Worm (Caenorhabditis elegans) whole organism, young adult: ENCODE results near the gene mboa-4.

Experiments used
- C06A6.2 ChIP-seq: fragments of 200-800 bp; sonication (Bioruptor generic); conservative IDR thresholded peaks from 2 replicates; pipeline ENCODE4 v1.3.6; 2022; ENCODE audit warnings: missing genetic modification characterization, missing compliant biosample characterization
- D2030.7 ChIP-seq: fragments of 200-800 bp; sonication (Bioruptor generic); IDR thresholded peaks from 2 replicates; pipeline ENCODE4 v1.3.6; 2022; ENCODE audit warnings: missing genetic modification reagents, missing genetic modification characterization, missing compliant biosample characterization
- F39B2.1 ChIP-seq: fragments of 200-800 bp; sonication (Bioruptor generic); IDR thresholded peaks from 2 replicates; pipeline ENCODE4 v1.3.6; 2022; ENCODE audit warnings: missing genetic modification reagents, missing genetic modification characterization, missing compliant biosample characterization
- F49E8.2 ChIP-seq: sonication (generic microtip); optimal IDR thresholded peaks from 3 replicates; lab custom pipeline; 2017; ENCODE audit warnings: missing genetic modification characterization, mild to moderate bottlenecking, missing compliant biosample characterization, antibody characterized with exemption, moderate library complexity; ENCODE audit not compliant: insufficient read depth
- F52B5.7 ChIP-seq: sonication (generic microtip); optimal IDR thresholded peaks from 2 replicates; lab custom pipeline; 2016; ENCODE audit warnings: mild to moderate bottlenecking, missing genetic modification characterization, missing compliant biosample characterization
- F57C9.4 ChIP-seq: sonication (generic microtip); optimal IDR thresholded peaks from 2 replicates; lab custom pipeline; 2017; ENCODE audit warnings: mild to moderate bottlenecking, missing genetic modification characterization, missing compliant biosample characterization
- T26A5.8 ChIP-seq: sonication (generic microtip); optimal IDR thresholded peaks from 2 replicates; lab custom pipeline; 2016; ENCODE audit warnings: missing genetic modification characterization, missing compliant biosample characterization
- Y67H2A.10 ChIP-seq: fragments of 200-800 bp; sonication (Bioruptor generic); conservative IDR thresholded peaks from 2 replicates; pipeline ENCODE4 v1.3.6; 2022; ENCODE audit warnings: missing genetic modification reagents, missing genetic modification characterization, missing compliant biosample characterization
- Y79H2A.3 ChIP-seq: fragments of 200-800 bp; sonication (Bioruptor generic); conservative IDR thresholded peaks from 2 replicates; pipeline ENCODE4 v1.3.6; 2022; ENCODE audit warnings: missing genetic modification reagents, missing genetic modification characterization, missing compliant biosample characterization
- ama-1 ChIP-seq, 3 experiments: fragments of 150-350 bp in 1 of 3; sonication (generic microtip) in 2 of 3; optimal IDR thresholded peaks; 2 replicates each; lab custom pipeline; 2014 to 2018; ENCODE audit warnings: missing biosample characterization in 2 of 3, missing genetic modification characterization in 2 of 3, missing genetic modification reagents in 2 of 3
- athp-1 ChIP-seq: sonication (generic microtip); optimal IDR thresholded peaks from 2 replicates; lab custom pipeline; 2017; ENCODE audit warnings: mild to moderate bottlenecking, missing genetic modification characterization, missing compliant biosample characterization
- bed-2 ChIP-seq: fragments of 200-800 bp; sonication (Bioruptor generic); IDR thresholded peaks from 2 replicates; pipeline ENCODE4 v1.3.6; 2022; ENCODE audit warnings: missing genetic modification reagents, missing genetic modification characterization, missing compliant biosample characterization
- ceh-100 ChIP-seq: fragments of 200-800 bp; sonication (Bioruptor generic); IDR thresholded peaks from 2 replicates; pipeline ENCODE4 v1.3.6; 2022; ENCODE audit warnings: missing genetic modification reagents, missing genetic modification characterization, missing compliant biosample characterization
- ceh-40 ChIP-seq: fragments of 200-800 bp; sonication (Bioruptor generic); IDR thresholded peaks from 2 replicates; pipeline ENCODE4 v1.3.6; 2022; ENCODE audit warnings: missing genetic modification characterization, missing compliant biosample characterization
- ceh-91 ChIP-seq: fragments of 200-800 bp; sonication (Bioruptor generic); IDR thresholded peaks from 2 replicates; pipeline ENCODE4 v1.3.6; 2022; ENCODE audit warnings: missing genetic modification reagents, missing genetic modification characterization, missing compliant biosample characterization
- chd-7 ChIP-seq: sonication (generic microtip); optimal IDR thresholded peaks from 2 replicates; lab custom pipeline; 2016; ENCODE audit warnings: mild to moderate bottlenecking, missing genetic modification characterization, moderate library complexity, missing compliant biosample characterization
- dox-1 ChIP-seq: fragments of 200-800 bp; sonication (Bioruptor generic); IDR thresholded peaks from 2 replicates; pipeline ENCODE4 v1.3.6; 2022; ENCODE audit warnings: missing genetic modification reagents, missing genetic modification characterization, missing compliant biosample characterization
- efl-1 ChIP-seq: fragments of 150-350 bp; optimal IDR thresholded peaks from 2 replicates; lab custom pipeline; 2014; ENCODE audit warnings: missing biosample characterization, missing genetic modification reagents, missing genetic modification characterization
- egl-44 ChIP-seq: fragments of 200-800 bp; sonication (Bioruptor generic); IDR thresholded peaks from 2 replicates; pipeline ENCODE4 v1.3.6; 2022; ENCODE audit warnings: missing genetic modification reagents, missing genetic modification characterization, missing compliant biosample characterization
- ekl-4 ChIP-seq: fragments of 200-800 bp; sonication (Bioruptor generic); IDR thresholded peaks from 2 replicates; pipeline ENCODE4 v1.3.6; 2022; ENCODE audit warnings: missing genetic modification reagents, missing genetic modification characterization, missing compliant biosample characterization
- gei-17 ChIP-seq: fragments of 200-800 bp; sonication (Bioruptor generic); optimal IDR thresholded peaks from 2 replicates; lab custom pipeline; 2018; ENCODE audit warnings: mild to moderate bottlenecking, missing genetic modification characterization, missing compliant biosample characterization
- hlh-12 ChIP-seq: sonication (generic microtip); optimal IDR thresholded peaks from 2 replicates; lab custom pipeline; 2016; ENCODE audit warnings: missing genetic modification characterization, missing compliant biosample characterization
- hrde-1 ChIP-seq: sonication (generic microtip); optimal IDR thresholded peaks from 2 replicates; lab custom pipeline; 2016; ENCODE audit warnings: missing genetic modification characterization, mild to moderate bottlenecking, missing compliant biosample characterization, moderate library complexity, missing genotype, missing genetic modification reagents, borderline replicate concordance
- hsf-1 ChIP-seq: fragments of 200-800 bp; sonication (Bioruptor generic); IDR thresholded peaks from 2 replicates; pipeline ENCODE4 v1.3.6; 2022; ENCODE audit warnings: missing genetic modification reagents, missing genetic modification characterization, missing compliant biosample characterization
- lin-40 ChIP-seq: sonication (generic microtip); optimal IDR thresholded peaks from 2 replicates; lab custom pipeline; 2016; ENCODE audit warnings: missing genetic modification characterization, mild to moderate bottlenecking, missing compliant biosample characterization, missing genotype, missing genetic modification reagents
- lsl-1 ChIP-seq: fragments of 200-800 bp; sonication (Bioruptor generic); optimal IDR thresholded peaks from 2 replicates; lab custom pipeline; 2018; ENCODE audit warnings: mild to moderate bottlenecking, missing genetic modification characterization, moderate library complexity, missing compliant biosample characterization
- madf-10 ChIP-seq: sonication (generic microtip); optimal IDR thresholded peaks from 2 replicates; lab custom pipeline; 2016; ENCODE audit warnings: mild to moderate bottlenecking, missing genetic modification characterization, missing compliant biosample characterization
- madf-6 ChIP-seq: fragments of 200-800 bp; sonication (Bioruptor generic); IDR thresholded peaks from 2 replicates; pipeline ENCODE4 v1.3.6; 2022; ENCODE audit warnings: missing genetic modification reagents, missing genetic modification characterization, missing compliant biosample characterization
- madf-8 ChIP-seq: fragments of 200-800 bp; sonication (Bioruptor generic); conservative IDR thresholded peaks from 2 replicates; pipeline ENCODE4 v1.3.6; 2022; ENCODE audit warnings: missing genetic modification reagents, missing genetic modification characterization, missing compliant biosample characterization
- nhr-120 ChIP-seq: fragments of 200-800 bp; sonication (Bioruptor generic); IDR thresholded peaks from 2 replicates; pipeline ENCODE4 v1.3.6; 2022; ENCODE audit warnings: missing genetic modification characterization, missing compliant biosample characterization
- nhr-27 ChIP-seq: fragments of 200-800 bp; sonication (Bioruptor generic); optimal IDR thresholded peaks from 2 replicates; lab custom pipeline; 2018; ENCODE audit warnings: mild to moderate bottlenecking, missing genetic modification characterization, moderate library complexity, missing compliant biosample characterization
- nhr-80 ChIP-seq: sonication (generic microtip); optimal IDR thresholded peaks from 2 replicates; lab custom pipeline; 2016; ENCODE audit warnings: missing genetic modification characterization, missing compliant biosample characterization
- nhr-90 ChIP-seq: sonication (generic microtip); optimal IDR thresholded peaks from 2 replicates; lab custom pipeline; 2016; ENCODE audit warnings: missing genotype, mild to moderate bottlenecking, missing genetic modification characterization, missing compliant biosample characterization
- pha-4 ChIP-seq: fragments of 150-350 bp; sonication (generic microtip); optimal IDR thresholded peaks from 2 replicates; lab custom pipeline; 2014; ENCODE audit warnings: missing biosample characterization, missing genetic modification reagents, missing genetic modification characterization
- sea-2 ChIP-seq: fragments of 200-800 bp; sonication (Bioruptor generic); IDR thresholded peaks from 2 replicates; pipeline ENCODE4 v1.3.6; 2022; ENCODE audit warnings: missing genetic modification characterization, missing compliant biosample characterization
- snpc-1.1 ChIP-seq: sonication (generic microtip); optimal IDR thresholded peaks from 2 replicates; lab custom pipeline; 2017; ENCODE audit warnings: missing genetic modification characterization, mild to moderate bottlenecking, missing compliant biosample characterization, antibody characterized with exemption, moderate library complexity, missing genotype, missing genetic modification reagents; ENCODE audit not compliant: insufficient read depth
- snpc-4 ChIP-seq, 5 experiments: fragments of 150-350 bp in 1 of 5; sonication (generic microtip) in 4 of 5; optimal IDR thresholded peaks; 2 replicates each; lab custom pipeline; 2014 to 2018; ENCODE audit warnings: missing genetic modification characterization in 5 of 5, missing biosample characterization in 3 of 5, antibody characterized with exemption in 2 of 5, mild to moderate bottlenecking in 2 of 5, missing compliant biosample characterization in 2 of 5, missing genotype in 2 of 5, moderate library complexity in 2 of 5, missing genetic modification reagents in 1 of 5
- unc-130 ChIP-seq: sonication (generic microtip); optimal IDR thresholded peaks from 2 replicates; lab custom pipeline; 2016; ENCODE audit warnings: missing genetic modification reagents, missing genetic modification characterization, missing compliant biosample characterization
- unc-62 ChIP-seq: fragments of 150-350 bp; optimal IDR thresholded peaks from 2 replicates; lab custom pipeline; 2014; ENCODE audit warnings: missing biosample characterization, missing genetic modification reagents, missing genetic modification characterization
- xnd-1 ChIP-seq: sonication (generic microtip); optimal IDR thresholded peaks from 2 replicates; lab custom pipeline; 2016; ENCODE audit warnings: missing genotype, missing genetic modification reagents, missing genetic modification characterization, missing compliant biosample characterization
- ztf-28 ChIP-seq: fragments of 200-800 bp; sonication (Bioruptor generic); IDR thresholded peaks from 2 replicates; pipeline ENCODE4 v1.3.6; 2022; ENCODE audit warnings: missing genetic modification reagents, missing genetic modification characterization, missing compliant biosample characterization
- ztf-3 ChIP-seq: fragments of 200-800 bp; sonication (Bioruptor generic); optimal IDR thresholded peaks from 2 replicates; lab custom pipeline; 2018; ENCODE audit warnings: mild to moderate bottlenecking, missing genetic modification characterization, missing compliant biosample characterization

The mboa-4 gene

DNA sequence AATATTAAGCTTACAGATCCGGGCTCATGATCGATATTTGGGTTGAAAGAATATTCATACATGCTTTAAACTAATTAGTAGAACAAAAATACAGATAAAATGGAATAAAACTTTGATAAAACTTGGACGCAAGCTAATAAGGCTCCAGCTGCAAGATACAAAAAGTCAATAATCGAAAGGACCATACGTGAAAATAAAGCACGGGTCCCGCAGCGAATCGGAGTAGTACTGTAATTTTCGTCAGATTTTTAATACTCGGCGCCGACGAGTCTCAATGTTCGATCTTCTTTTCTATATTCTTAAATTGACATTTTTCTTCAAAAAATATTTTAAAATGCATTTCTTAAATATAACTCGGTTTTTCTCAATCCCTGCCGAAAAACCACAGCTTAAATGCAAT, 35.1 kb downstream of the mboa-4 start, which contains the start of gene spo-11 (continued):
- TF ChIP-seq lsl-1 (GFP tag; lab: Kevin White, UChicago), result peak; percentile 94
- TF ChIP-seq nhr-80 (tag; lab: Kevin White, UChicago), result no peak
- no peak for TF ChIP-seq F52B5.7
- no peak for TF ChIP-seq ceh-40 (GFP tag; lab: Robert Waterston, UW)
- peak; percentile 5 for TF ChIP-seq efl-1
- TF ChIP-seq ceh-91 (GFP tag; lab: Robert Waterston, UW), result 0 out of 2 replicates have a peak, but pooled peaks have one; percentile 36

DNA sequence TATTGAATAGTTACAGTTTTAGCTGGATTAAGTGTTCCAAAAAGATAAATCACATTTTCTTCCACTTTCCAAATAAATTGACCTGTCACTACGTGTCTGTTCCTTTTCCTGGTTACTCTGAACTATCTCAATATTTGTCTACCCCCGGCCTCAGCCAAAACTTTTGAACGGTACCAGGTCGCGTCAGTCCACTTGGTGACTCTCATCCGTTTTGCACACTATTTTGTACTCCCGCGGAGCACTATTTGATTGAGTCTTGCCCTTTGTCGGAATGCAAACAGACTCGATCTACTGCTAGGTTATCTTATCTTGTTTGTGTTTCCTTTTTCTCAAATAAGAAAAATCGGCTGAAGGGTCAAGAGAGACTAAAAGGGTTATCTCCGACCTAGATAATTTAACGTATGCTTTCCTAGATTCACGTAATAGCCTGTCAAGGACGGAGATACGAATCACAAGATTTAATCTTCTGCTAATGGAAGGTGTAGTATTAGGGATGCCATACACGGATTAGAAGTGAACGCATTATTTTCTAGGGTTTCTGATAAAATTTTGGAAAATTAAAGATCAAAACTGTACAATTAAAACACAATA, 39.7 kb downstream of the mboa-4 start:
- TF ChIP-seq F49E8.2 (tag; lab: Kevin White, UChicago), result no peak
- no peak for TF ChIP-seq ztf-3
- peak; percentile 5 for TF ChIP-seq ama-1 (optimal IDR thresholded peaks at IDR 0.05; lab: Kevin White, UChicago)
- no peak for TF ChIP-seq ama-1 (GFP tag; optimal IDR thresholded peaks at IDR 0.05; lab: Kevin White, UChicago)

DNA sequence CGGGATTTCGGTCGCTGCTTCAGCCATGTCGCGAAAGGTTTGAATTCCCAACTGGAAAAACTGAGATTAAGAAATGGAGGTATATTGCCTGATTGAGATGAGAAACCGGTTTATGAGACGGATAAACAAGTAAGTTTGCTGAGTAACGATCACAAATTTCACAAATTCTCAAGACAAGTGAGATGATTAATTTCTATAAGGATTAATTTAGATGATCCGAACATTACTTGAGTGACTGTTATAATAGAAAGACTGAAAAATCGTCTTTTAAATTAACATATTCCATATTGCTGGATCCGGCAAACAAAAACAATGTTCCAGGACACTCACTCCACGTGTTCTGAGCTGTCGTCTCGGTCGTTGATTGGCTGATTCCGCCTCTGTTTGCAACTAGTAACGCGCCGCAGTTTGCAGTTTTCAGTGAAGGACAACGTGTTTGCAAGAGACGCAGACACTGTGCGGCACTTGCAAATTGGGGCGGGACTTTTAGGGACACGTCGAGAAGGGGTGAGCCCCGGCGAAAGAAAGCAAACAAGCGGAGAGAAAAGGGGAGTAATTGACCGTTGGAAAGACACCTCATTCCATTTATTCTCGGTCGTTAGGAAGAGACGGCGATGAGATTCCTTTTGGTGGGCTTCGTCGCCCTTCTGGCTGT, 40.8 kb downstream of the mboa-4 start, which contains the start of the genes imp-2 and enpl-1:
TSS of gene imp-2 (minus strand) at position 51 of the 655 bp plus-strand sequence.
TSS of gene enpl-1 (plus strand) at position 462 of the 655 bp plus-strand sequence.
- TF ChIP-seq nhr-80 (tag; lab: Kevin White, UChicago) (peak; percentile 96), C06A6.2 (peak; percentile 80), snpc-4 (GFP tag; optimal IDR thresholded peaks at IDR 0.05; lab: Kevin White, UChicago) (no peak), snpc-4 (tag; optimal IDR thresholded peaks at IDR 0.05; lab: Kevin White, UChicago) (peak in 3 of 4 experiments; percentile 68 to 78 (median 71)), ztf-28 (GFP tag; lab: Robert Waterston, UW) (no peak), efl-1 (peak; percentile 23), gei-17 (GFP tag; lab: Kevin White, UChicago) (peak; percentile 46), xnd-1 (tag; lab: Kevin White, UChicago) (no peak), nhr-27 (tag; lab: Kevin White, UChicago) (no peak), pha-4 (tag; lab: Kevin White, UChicago) (no peak), hsf-1 (no peak), lin-40 (tag; lab: Kevin White, UChicago) (peak; percentile 85), madf-8 (GFP tag; lab: Robert Waterston, UW) (no peak; the same call in 1 of the 2 replicates), unc-62 (GFP tag; lab: Kevin White, UChicago) (peak; percentile 11), F39B2.1 (GFP tag; lab: Robert Waterston, UW) (no peak), ceh-100 (GFP tag; lab: Robert Waterston, UW) (peak; percentile 77), nhr-120 (GFP tag; lab: Robert Waterston, UW) (no peak), Y67H2A.10 (GFP tag; lab: Robert Waterston, UW) (0 out of 2 replicates have a peak, but pooled peaks have one; percentile 48), hlh-12 (tag; lab: Kevin White, UChicago) (no peak), sea-2 (GFP tag; lab: Robert Waterston, UW) (no peak), ekl-4 (peak; percentile 91), T26A5.8 (tag; lab: Kevin White, UChicago) (no peak), Y79H2A.3 (GFP tag; lab: Robert Waterston, UW) (no peak), athp-1 (peak; percentile 22), D2030.7 (GFP tag; lab: Robert Waterston, UW) (peak; percentile 53; the same call in 1 of the 2 replicates), F57C9.4 (tag; lab: Kevin White, UChicago) (no peak), egl-44 (GFP tag; lab: Robert Waterston, UW) (peak; percentile 55; the same call in 1 of the 2 replicates), lsl-1 (GFP tag; lab: Kevin White, UChicago) (peak; percentile 67), bed-2 (GFP tag; lab: Robert Waterston, UW) (no peak), hrde-1 (tag; lab: Kevin White, UChicago) (no peak), madf-10 (peak; percentile 77), unc-130 (GFP tag; lab: Kevin White, UChicago) (no peak), chd-7 (peak; percentile 79), snpc-1.1 (tag; lab: Kevin White, UChicago) (no peak), F49E8.2 (tag; lab: Kevin White, UChicago) (peak; percentile 34), dox-1 (peak; percentile 96), madf-6 (peak; percentile 60; the same call in 1 of the 2 replicates), nhr-90 (tag; lab: Kevin White, UChicago) (peak; percentile 82)
